Worm (Caenorhabditis elegans) whole organism, L2 larva: ENCODE measurements around the gene pck-3.

Experiments
- F13H6.1 ChIP-seq: sonication (generic microtip); optimal IDR thresholded peaks from 2 replicates; lab custom pipeline; 2016; ENCODE audit warnings: missing genetic modification characterization, missing compliant biosample characterization
- R02D3.7 ChIP-seq: fragments of 150-350 bp; optimal IDR thresholded peaks from 2 replicates; lab custom pipeline; 2014; ENCODE audit warnings: missing biosample characterization, missing genetic modification characterization
- Y55F3AM.14 ChIP-seq: fragments of 200-800 bp; sonication (Bioruptor generic); optimal IDR thresholded peaks from 2 replicates; lab custom pipeline; 2018; ENCODE audit warnings: mild to moderate bottlenecking, missing genetic modification characterization, missing compliant biosample characterization
- ZK546.5 ChIP-seq: sonication (generic microtip); optimal IDR thresholded peaks from 2 replicates; lab custom pipeline; 2017; ENCODE audit warnings: missing biosample characterization, missing genetic modification characterization
- alr-1 ChIP-seq: fragments of 150-350 bp; optimal IDR thresholded peaks from 2 replicates; lab custom pipeline; 2014; ENCODE audit warnings: missing biosample characterization, missing genetic modification characterization
- aly-2 ChIP-seq: fragments of 150-350 bp; optimal IDR thresholded peaks from 2 replicates; lab custom pipeline; 2014; ENCODE audit warnings: missing biosample characterization, missing genetic modification characterization
- blmp-1 ChIP-seq: sonication (generic microtip); optimal IDR thresholded peaks from 2 replicates; lab custom pipeline; 2017; ENCODE audit warnings: missing genetic modification characterization, mild to moderate bottlenecking, missing compliant biosample characterization, antibody characterized with exemption, moderate library complexity; ENCODE audit not compliant: insufficient read depth
- ceh-16 ChIP-seq: fragments of 150-350 bp; optimal IDR thresholded peaks from 2 replicates; lab custom pipeline; 2014; ENCODE audit warnings: missing biosample characterization, missing genetic modification characterization
- ceh-82 ChIP-seq: fragments of 150-350 bp; optimal IDR thresholded peaks from 2 replicates; lab custom pipeline; 2014; ENCODE audit warnings: missing biosample characterization, missing genetic modification characterization
- dmd-4 ChIP-seq: sonication (generic microtip); optimal IDR thresholded peaks from 2 replicates; lab custom pipeline; 2017; ENCODE audit warnings: missing biosample characterization, missing genetic modification characterization
- elt-1 ChIP-seq: fragments of 150-350 bp; optimal IDR thresholded peaks from 2 replicates; lab custom pipeline; 2014; ENCODE audit warnings: missing biosample characterization, missing genetic modification characterization
- gmeb-1 ChIP-seq: fragments of 150-350 bp; optimal IDR thresholded peaks from 2 replicates; lab custom pipeline; 2014; ENCODE audit warnings: missing biosample characterization, missing genetic modification characterization
- lin-11 ChIP-seq: fragments of 150-350 bp; sonication (generic microtip); optimal IDR thresholded peaks from 2 replicates; lab custom pipeline; 2014; ENCODE audit warnings: missing biosample characterization, missing genetic modification characterization, inconsistent platforms, mixed read lengths
- lin-13 ChIP-seq: fragments of 150-350 bp; optimal IDR thresholded peaks from 2 replicates; lab custom pipeline; 2014; ENCODE audit warnings: missing biosample characterization, missing genetic modification reagents, missing genetic modification characterization
- lin-39 ChIP-seq: fragments of 150-350 bp; optimal IDR thresholded peaks from 2 replicates; lab custom pipeline; 2014; ENCODE audit warnings: missing biosample characterization, missing genetic modification reagents, missing genetic modification characterization
- lsy-2 ChIP-seq, 2 experiments: fragments of 150-350 bp in 1 of 2; sonication (generic microtip) in 1 of 2; optimal IDR thresholded peaks; 2 replicates each; lab custom pipeline; 2014 to 2017; ENCODE audit warnings: missing biosample characterization in 2 of 2, missing genetic modification characterization in 2 of 2
- mab-5 ChIP-seq: fragments of 150-350 bp; optimal IDR thresholded peaks from 2 replicates; lab custom pipeline; 2014; ENCODE audit warnings: missing biosample characterization, missing genetic modification characterization
- mbf-1 ChIP-seq: sonication (generic microtip); optimal IDR thresholded peaks from 2 replicates; lab custom pipeline; 2017; ENCODE audit warnings: missing biosample characterization, missing genetic modification characterization
- mdl-1 ChIP-seq, 2 experiments: fragments of 150-350 bp in 1 of 2; sonication (generic microtip) in 1 of 2; optimal IDR thresholded peaks; 2 replicates each; lab custom pipeline; 2017; ENCODE audit warnings: missing biosample characterization in 2 of 2, missing genetic modification characterization in 2 of 2
- nhr-11 ChIP-seq: fragments of 150-350 bp; optimal IDR thresholded peaks from 2 replicates; lab custom pipeline; 2014; ENCODE audit warnings: missing biosample characterization, missing genetic modification characterization
- nhr-12 ChIP-seq: fragments of 150-350 bp; optimal IDR thresholded peaks from 2 replicates; lab custom pipeline; 2014; ENCODE audit warnings: missing biosample characterization, missing genetic modification characterization
- nhr-129 ChIP-seq: fragments of 150-350 bp; optimal IDR thresholded peaks from 2 replicates; lab custom pipeline; 2014; ENCODE audit warnings: missing biosample characterization, missing genetic modification characterization
- nhr-23 ChIP-seq: fragments of 150-350 bp; optimal IDR thresholded peaks from 2 replicates; lab custom pipeline; 2014; ENCODE audit warnings: missing biosample characterization, missing genetic modification reagents, missing genetic modification characterization
- nhr-237 ChIP-seq: fragments of 150-350 bp; optimal IDR thresholded peaks from 2 replicates; lab custom pipeline; 2014; ENCODE audit warnings: missing biosample characterization, missing genetic modification characterization
- nhr-25 ChIP-seq: fragments of 150-350 bp; sonication (generic microtip); optimal IDR thresholded peaks from 3 replicates; lab custom pipeline; 2014; ENCODE audit warnings: missing biosample characterization, missing genetic modification characterization
- nhr-6 ChIP-seq: fragments of 150-350 bp; optimal IDR thresholded peaks from 2 replicates; lab custom pipeline; 2014; ENCODE audit warnings: missing biosample characterization, missing genetic modification characterization
- peb-1 ChIP-seq: fragments of 150-350 bp; optimal IDR thresholded peaks from 2 replicates; lab custom pipeline; 2014; ENCODE audit warnings: missing biosample characterization, missing genetic modification characterization
- skn-1 ChIP-seq: sonication (generic microtip); optimal IDR thresholded peaks from 2 replicates; lab custom pipeline; 2017; ENCODE audit warnings: missing biosample characterization, missing genetic modification characterization
- sma-3 ChIP-seq: sonication (generic microtip); optimal IDR thresholded peaks from 2 replicates; lab custom pipeline; 2016; ENCODE audit warnings: missing genetic modification reagents, missing genetic modification characterization, missing compliant biosample characterization
- sma-9 ChIP-seq, 2 experiments: fragments of 150-350 bp in 1 of 2; sonication (generic microtip) in 1 of 2; optimal IDR thresholded peaks; 2 replicates each; lab custom pipeline; 2014 to 2016; ENCODE audit warnings: missing genetic modification characterization in 2 of 2, mild to moderate bottlenecking in 1 of 2, missing biosample characterization in 1 of 2, missing compliant biosample characterization in 1 of 2, missing genetic modification reagents in 1 of 2, moderate library complexity in 1 of 2
- snpc-4 ChIP-seq: fragments of 150-350 bp; optimal IDR thresholded peaks from 2 replicates; lab custom pipeline; 2014; ENCODE audit warnings: missing biosample characterization, missing genetic modification characterization
- unc-39 ChIP-seq: fragments of 150-350 bp; optimal IDR thresholded peaks from 2 replicates; lab custom pipeline; 2014; ENCODE audit warnings: missing biosample characterization, missing genetic modification characterization
- unc-55 ChIP-seq: fragments of 150-350 bp; sonication (generic microtip); optimal IDR thresholded peaks from 3 replicates; lab custom pipeline; 2014; ENCODE audit warnings: missing biosample characterization, missing genetic modification reagents, missing genetic modification characterization
- unc-62 ChIP-seq: fragments of 150-350 bp; optimal IDR thresholded peaks from 2 replicates; lab custom pipeline; 2014; ENCODE audit warnings: missing biosample characterization, missing genetic modification reagents, missing genetic modification characterization
- zag-1 ChIP-seq: fragments of 150-350 bp; optimal IDR thresholded peaks from 2 replicates; lab custom pipeline; 2014; ENCODE audit warnings: missing biosample characterization, missing genetic modification characterization
- ztf-1 ChIP-seq: fragments of 200-800 bp; sonication (Bioruptor generic); conservative IDR thresholded peaks from 2 replicates; pipeline ENCODE4 v1.3.6; 2022; ENCODE audit warnings: missing genetic modification characterization, missing compliant biosample characterization
- ztf-11 ChIP-seq: sonication (generic microtip); optimal IDR thresholded peaks from 2 replicates; lab custom pipeline; 2017; ENCODE audit warnings: missing biosample characterization, missing genetic modification characterization
- ztf-4 ChIP-seq: fragments of 150-350 bp; optimal IDR thresholded peaks from 2 replicates; lab custom pipeline; 2014; ENCODE audit warnings: missing biosample characterization, missing genetic modification characterization

Gene pck-3

ce11 chrIV:5850765-5851377, 45.6 kb upstream of the pck-3 start:
- TF ChIP-seq nhr-6 (tag; lab: Kevin White, UChicago): no peak
- no peak for TF ChIP-seq R02D3.7 (tag; lab: Kevin White, UChicago)
- TF ChIP-seq nhr-23 (tag; lab: Kevin White, UChicago): no peak
- TF ChIP-seq nhr-12: no peak
- TF ChIP-seq sma-3 (GFP tag; lab: Kevin White, UChicago): no peak
- TF ChIP-seq mab-5 (tag; lab: Kevin White, UChicago): no peak
- no peak for TF ChIP-seq lin-13
- TF ChIP-seq snpc-4 (tag; lab: Kevin White, UChicago): no peak
- no peak for TF ChIP-seq unc-39 (tag; lab: Kevin White, UChicago)
- TF ChIP-seq elt-1: no peak
- TF ChIP-seq ztf-11: no peak
- no peak for TF ChIP-seq lsy-2 (tag; optimal IDR thresholded peaks at IDR 0.05; lab: Kevin White, UChicago)
- no peak for TF ChIP-seq mdl-1 (tag; optimal IDR thresholded peaks at IDR 0.05; lab: Kevin White, UChicago)
- TF ChIP-seq F13H6.1 (tag; lab: Kevin White, UChicago): no peak
- no peak for TF ChIP-seq ZK546.5 (tag; lab: Kevin White, UChicago)
- no peak for TF ChIP-seq dmd-4 (tag; lab: Kevin White, UChicago)
- TF ChIP-seq alr-1: no peak
- TF ChIP-seq lin-11: no peak
- TF ChIP-seq lin-39 (tag; lab: Kevin White, UChicago): no peak
- no peak for TF ChIP-seq ztf-1 (GFP tag; lab: Robert Waterston, UW)

- TF ChIP-seq sma-3 (GFP tag; lab: Kevin White, UChicago) (no peak), nhr-23 (tag; lab: Kevin White, UChicago) (no peak), sma-9 (GFP tag; optimal IDR thresholded peaks at IDR 0.05; lab: Kevin White, UChicago) (no peak), sma-9 (tag; optimal IDR thresholded peaks at IDR 0.05; lab: Kevin White, UChicago) (no peak), nhr-237 (tag; lab: Kevin White, UChicago) (no peak), unc-62 (GFP tag; lab: Kevin White, UChicago) (no peak), Y55F3AM.14 (GFP tag; lab: Kevin White, UChicago) (no peak), lin-13 (no peak), ceh-82 (no peak), skn-1 (tag; lab: Kevin White, UChicago) (no peak), ztf-1 (GFP tag; lab: Robert Waterston, UW) (no peak), mdl-1 (tag; optimal IDR thresholded peaks at IDR 0.05; lab: Kevin White, UChicago) (no peak), nhr-11 (tag; lab: Kevin White, UChicago) (no peak), peb-1 (no peak), lin-39 (tag; lab: Kevin White, UChicago) (no peak), aly-2 (tag; lab: Kevin White, UChicago) (no peak)
These were observed 40.8 kb upstream of the pck-3 start for ce11 chrIV:5855608-5856007.

- TF ChIP-seq R02D3.7 (tag; lab: Kevin White, UChicago): no peak
- TF ChIP-seq nhr-6 (tag; lab: Kevin White, UChicago): no peak
- no peak for TF ChIP-seq gmeb-1 (tag; lab: Kevin White, UChicago)
- no peak for TF ChIP-seq alr-1
- TF ChIP-seq ceh-16 (tag; lab: Kevin White, UChicago): no peak
- no peak for TF ChIP-seq nhr-25 (tag; lab: Kevin White, UChicago)
- TF ChIP-seq lin-13: no peak
- TF ChIP-seq nhr-23 (tag; lab: Kevin White, UChicago): no peak
- no peak for TF ChIP-seq zag-1 (tag; lab: Kevin White, UChicago)
- TF ChIP-seq nhr-129 (tag; lab: Kevin White, UChicago): no peak
- TF ChIP-seq mab-5 (tag; lab: Kevin White, UChicago): no peak
- no peak for TF ChIP-seq unc-55 (GFP tag; lab: Kevin White, UChicago)
- no peak for TF ChIP-seq ztf-4 (tag; lab: Kevin White, UChicago)
These were observed 39.5 kb upstream of the pck-3 start for ce11 chrIV:5856975-5857374.

- TF ChIP-seq blmp-1 (tag; lab: Kevin White, UChicago) (peak; percentile 69), mbf-1 (no peak), unc-39 (tag; lab: Kevin White, UChicago) (no peak)
These were observed 38.2 kb upstream of the pck-3 start for ce11 chrIV:5858212-5858611.
